Fruit fly (Drosophila melanogaster): Measurements from ENCODE around the gene Sfp93F.
A peak's percentile ranks its signal among the peaks of the same experiment; 100 is the strongest.

Sfp93F gene

DNA sequence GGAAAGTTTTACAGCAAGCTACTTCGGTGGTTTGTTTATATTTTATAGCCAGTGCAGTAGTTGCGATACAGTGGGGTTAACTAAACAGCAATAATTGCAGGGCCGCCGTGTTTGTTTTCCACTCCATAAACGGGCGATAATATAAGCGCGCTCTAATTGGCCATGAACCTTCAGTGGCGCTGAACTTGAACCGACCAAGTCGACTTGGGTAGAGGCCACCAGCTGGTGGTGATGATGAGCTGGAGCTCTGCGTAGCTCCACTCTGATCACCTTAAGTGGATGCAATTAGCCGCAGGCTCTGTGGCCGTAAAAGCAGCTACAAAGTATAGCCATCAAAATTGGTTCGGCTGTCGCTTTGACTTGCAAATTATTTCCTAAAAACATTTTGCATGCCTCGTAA is 44.0 kb upstream of the Sfp93F start:
- TF ChIP-seq Hr83 (GFP tag; optimal IDR thresholded peaks at IDR 0.05; ENCODE audit: poor library complexity, severe bottlenecking) (no peak), GATAd (GFP tag; optimal IDR thresholded peaks at IDR 0.05) (no peak), rgr (GFP tag; optimal IDR thresholded peaks at IDR 0.05) (no peak)

DNA sequence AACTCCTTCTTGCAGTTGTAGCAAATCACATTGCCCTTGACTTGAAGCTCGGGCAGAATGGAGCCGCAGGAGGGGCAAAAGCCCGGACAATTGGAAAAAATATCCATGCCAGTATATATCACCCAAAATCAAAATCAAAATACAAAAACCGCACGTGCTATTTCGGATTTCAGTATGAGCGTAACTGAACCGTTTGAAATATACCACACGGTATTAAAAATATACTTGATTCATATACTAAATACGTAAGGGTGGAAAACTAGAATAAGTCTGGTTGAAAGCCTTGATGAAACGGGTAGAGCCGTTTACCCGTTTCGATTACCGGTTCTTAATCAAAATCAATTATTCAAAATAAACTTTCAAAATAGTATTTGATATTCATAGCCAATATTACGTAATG is 41.6 kb upstream of the Sfp93F start, which contains the start of gene Polr1H:
Gene Polr1H, minus strand, starts transcription at position 188 of the 400 bp plus-strand sequence.
- TF ChIP-seq CG32264 (GFP tag; optimal IDR thresholded peaks at IDR 0.05) (no peak), Myc (optimal IDR thresholded peaks at IDR 0.05) (peak; percentile 87), CrebA (GFP tag; optimal IDR thresholded peaks at IDR 0.05; ENCODE audit: borderline replicate concordance) (peak; percentile 13), tai (GFP tag; optimal IDR thresholded peaks at IDR 0.05) (no peak), N (GFP tag; optimal IDR thresholded peaks at IDR 0.05) (no peak)

DNA sequence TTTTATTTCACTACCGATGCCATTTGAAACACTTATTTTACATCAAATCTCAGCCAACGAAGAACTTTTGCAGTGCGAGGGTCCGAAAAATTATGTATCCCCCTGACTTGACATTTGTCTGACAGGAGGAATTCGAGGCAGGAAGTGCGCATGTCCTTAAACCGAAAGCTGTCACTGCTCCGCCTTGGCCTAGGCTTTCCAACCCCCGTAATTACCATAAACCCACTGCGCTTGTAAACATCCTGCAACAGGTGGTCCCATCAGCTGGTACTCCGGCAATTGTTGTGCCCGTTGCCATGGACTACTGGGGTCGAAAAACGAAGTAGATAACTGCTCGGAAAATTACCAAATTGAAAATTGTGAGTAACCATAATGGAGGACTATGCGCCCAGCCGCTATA is 39.7 kb upstream of the Sfp93F start, which contains the start of the genes GABA-B-R2 and CG6800:
Gene GABA-B-R2, minus strand, starts transcription at position 75 of the 400 bp plus-strand sequence.
Gene CG6800, plus strand, starts transcription at position 373 of the 400 bp plus-strand sequence.
- TF ChIP-seq fru (GFP tag; optimal IDR thresholded peaks at IDR 0.05) (no peak), dmrt93B (GFP tag; optimal IDR thresholded peaks at IDR 0.05) (no peak), Vsx2 (GFP tag; optimal IDR thresholded peaks at IDR 0.05; ENCODE audit: partially characterized antibody) (no peak), psq (GFP tag; optimal IDR thresholded peaks at IDR 0.05) (no peak), dl (GFP tag; optimal IDR thresholded peaks at IDR 0.05; ENCODE audit: insufficient read depth in 1 of 2, partially characterized antibody in 2 of 2) (no peak), dsf (GFP tag; optimal IDR thresholded peaks at IDR 0.05; ENCODE audit: borderline replicate concordance) (no peak), Dfd (GFP tag; optimal IDR thresholded peaks at IDR 0.05) (no peak), CrebA (GFP tag; optimal IDR thresholded peaks at IDR 0.05; ENCODE audit: borderline replicate concordance) (no peak)

DNA sequence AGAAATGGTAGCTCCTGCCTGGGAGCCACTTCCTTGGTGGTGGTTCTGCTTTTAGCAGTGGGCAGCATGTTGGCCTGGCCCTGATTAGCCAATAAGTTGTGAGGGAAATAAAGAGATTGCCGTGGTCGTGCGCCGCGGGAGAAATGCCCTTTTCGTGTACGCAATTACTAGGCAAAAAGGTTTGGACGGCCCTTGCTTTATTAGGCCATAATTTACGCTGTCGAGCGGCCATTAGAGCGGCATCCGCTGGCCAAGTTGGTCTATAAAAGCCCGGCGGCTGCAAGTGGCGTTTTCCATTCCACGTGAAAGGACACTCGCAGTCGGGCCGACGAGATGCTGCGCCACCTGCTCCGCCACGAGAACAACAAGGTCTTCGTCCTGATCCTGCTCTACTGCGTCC is 33.1 kb upstream of the Sfp93F start, which contains the start of gene Burs:
Gene Burs, plus strand, starts transcription at position 301 of the 400 bp plus-strand sequence.
- no peak for TF ChIP-seq HLH106 (tag; optimal IDR thresholded peaks at IDR 0.05)
- TF ChIP-seq Abd-B (GFP tag; optimal IDR thresholded peaks at IDR 0.05) = no peak
- no peak for TF ChIP-seq Dif (GFP tag; optimal IDR thresholded peaks at IDR 0.05; ENCODE audit: partially characterized antibody)
- no peak for TF ChIP-seq foxo (GFP tag; optimal IDR thresholded peaks at IDR 0.05)

DNA sequence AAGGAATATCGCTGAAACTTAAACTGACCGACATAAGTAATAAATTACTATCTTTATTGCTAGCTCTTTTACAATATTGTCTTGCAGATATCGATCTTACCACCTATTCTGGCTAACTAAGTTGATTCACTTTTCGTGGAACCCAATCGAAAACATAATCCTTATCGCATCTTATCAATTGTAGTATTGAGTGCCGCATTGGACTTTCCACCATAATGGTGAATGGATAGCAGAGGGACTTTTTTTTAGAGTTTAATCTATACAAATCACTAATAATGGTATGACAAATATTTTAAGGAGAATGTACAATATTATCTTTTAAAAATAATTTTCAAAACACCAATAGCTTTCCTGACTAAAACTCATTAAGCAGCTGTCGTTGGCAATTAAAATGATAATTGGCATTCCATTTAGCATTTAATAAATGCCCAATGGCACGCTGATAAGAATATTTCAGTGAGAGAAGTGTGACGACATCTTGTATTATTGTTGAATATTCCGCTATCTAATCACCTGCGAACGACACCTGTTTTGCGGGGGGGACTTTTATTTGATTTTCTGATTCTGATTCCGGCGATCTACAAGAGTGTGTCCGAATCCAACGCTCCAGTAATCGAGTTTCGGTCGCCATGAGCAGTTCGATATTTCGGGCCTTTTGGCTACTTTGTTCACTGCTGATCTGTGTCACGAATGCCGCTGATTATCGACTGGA is 22.2 kb upstream of the Sfp93F start, which contains the start of gene CG42335:
Gene CG42335, plus strand, starts transcription at position 620 of the 712 bp plus-strand sequence.
- TF ChIP-seq dl (GFP tag; optimal IDR thresholded peaks at IDR 0.05; ENCODE audit: insufficient read depth in 1 of 2, partially characterized antibody in 2 of 2) (no peak), tai (GFP tag; optimal IDR thresholded peaks at IDR 0.05) (no peak), OdsH (GFP tag; optimal IDR thresholded peaks at IDR 0.05) (no peak), Rel (GFP tag; optimal IDR thresholded peaks at IDR 0.05) (no peak), Rel (tag; optimal IDR thresholded peaks at IDR 0.05) (peak; percentile 64), h (GFP tag; optimal IDR thresholded peaks at IDR 0.05) (peak; percentile 43)

DNA sequence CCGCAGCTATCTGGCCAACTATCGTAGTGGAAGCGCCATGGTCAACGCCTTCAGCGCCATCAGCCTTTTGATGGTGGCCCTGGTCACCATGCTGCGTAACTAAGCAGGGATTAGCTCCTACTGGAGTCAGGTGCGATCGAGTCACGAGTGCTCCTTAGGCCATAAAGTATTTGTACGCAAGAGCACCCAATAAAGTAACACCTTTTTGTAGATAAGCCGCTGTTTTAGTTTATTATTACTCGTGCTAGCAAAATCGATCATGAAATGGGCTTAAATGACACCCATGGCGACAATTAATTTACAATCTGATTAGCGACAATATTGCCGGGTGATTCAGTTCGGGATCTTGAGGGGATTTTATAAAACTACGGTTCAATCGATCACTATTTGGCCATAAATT is 21.5 kb upstream of the Sfp93F start:
- TF ChIP-seq br (GFP tag; optimal IDR thresholded peaks at IDR 0.05) = no peak
- no peak for TF ChIP-seq CG9705 (GFP tag; optimal IDR thresholded peaks at IDR 0.05)
- TF ChIP-seq CG32264 (GFP tag; optimal IDR thresholded peaks at IDR 0.05) = no peak
- TF ChIP-seq tai (GFP tag; optimal IDR thresholded peaks at IDR 0.05) = no peak

DNA sequence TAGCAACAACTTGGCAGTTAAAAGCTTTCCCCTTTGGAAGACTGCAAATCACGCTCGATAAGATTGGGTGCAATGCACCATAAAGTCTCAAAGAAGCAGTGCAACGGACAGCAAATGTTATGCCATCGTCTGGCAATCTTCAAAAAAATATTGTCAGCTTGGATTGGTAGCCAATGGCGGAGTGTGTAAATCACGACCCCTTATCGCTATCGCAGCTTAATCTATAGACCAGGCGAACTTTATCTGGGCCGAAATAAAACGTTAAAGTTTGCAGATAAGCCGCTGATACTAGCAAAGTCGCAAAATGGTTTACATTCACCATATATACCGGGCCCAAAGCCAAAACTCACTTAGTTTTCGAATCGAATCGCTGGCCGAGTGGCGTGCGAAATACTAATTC is 17.9 kb upstream of the Sfp93F start, which contains the start of gene CG31198:
Gene CG31198, plus strand, starts transcription at position 351 of the 400 bp plus-strand sequence.
- TF ChIP-seq brk (GFP tag; optimal IDR thresholded peaks at IDR 0.05) (no peak), br (GFP tag; optimal IDR thresholded peaks at IDR 0.05) (peak; percentile 48), Rel (GFP tag; optimal IDR thresholded peaks at IDR 0.05) (no peak), Rel (tag; optimal IDR thresholded peaks at IDR 0.05) (peak; percentile 33), dl (GFP tag; optimal IDR thresholded peaks at IDR 0.05; ENCODE audit: insufficient read depth in 1 of 2, partially characterized antibody in 2 of 2) (no peak), CrebA (GFP tag; optimal IDR thresholded peaks at IDR 0.05; ENCODE audit: borderline replicate concordance) (peak; percentile 19), Mio (GFP tag; optimal IDR thresholded peaks at IDR 0.05) (no peak)

Data from whole organism, wandering third instar larva.